Fruit fly (Drosophila melanogaster): ENCODE results near the gene CG31296.

CG31296 gene

dm6 chr3R:15517113-15517512 lies 14.2 kb downstream of the CG31296 start:
- 0 out of 3 replicates have a peak, but pooled peaks have one; percentile 31 for TF ChIP-seq CG11456 (GFP tag; IDR thresholded peaks at IDR 0.05)
- TF ChIP-seq oc (tag; optimal IDR thresholded peaks at IDR 0.05) = peak; percentile 57
- peak; percentile 0 for TF ChIP-seq CG10543 (GFP tag; optimal IDR thresholded peaks at IDR 0.05)
- TF ChIP-seq nau (GFP tag; optimal IDR thresholded peaks at IDR 0.05) = no peak
- TF ChIP-seq Hr51 (GFP tag; optimal IDR thresholded peaks at IDR 0.05) = peak in 1 of 2 experiments; percentile 20
- peak; percentile 84 for TF ChIP-seq crol (GFP tag; IDR thresholded peaks at IDR 0.05)
- TF ChIP-seq MESR4 (GFP tag; optimal IDR thresholded peaks at IDR 0.05) = no peak
- peak; percentile 87 for TF ChIP-seq Hey (tag; optimal IDR thresholded peaks at IDR 0.05)
- peak; percentile 66 for TF ChIP-seq mirr (GFP tag; optimal IDR thresholded peaks at IDR 0.05)
- peak; percentile 49 for TF ChIP-seq abd-A (tag; optimal IDR thresholded peaks at IDR 0.05)
- no peak for TF ChIP-seq stwl (tag; optimal IDR thresholded peaks at IDR 0.05)
- no peak for TF ChIP-seq gsb-n (tag; optimal IDR thresholded peaks at IDR 0.05)
- TF ChIP-seq crp (GFP tag; optimal IDR thresholded peaks at IDR 0.05) = no peak
- no peak for TF ChIP-seq Nf-YA (GFP tag; IDR thresholded peaks at IDR 0.05)
- TF ChIP-seq Ets97D (GFP tag; optimal IDR thresholded peaks at IDR 0.05) = peak; percentile 45
- TF ChIP-seq ci (GFP tag; IDR thresholded peaks at IDR 0.05) = 0 out of 3 replicates have a peak, but pooled peaks have one; percentile 7
- TF ChIP-seq onecut (GFP tag; IDR thresholded peaks at IDR 0.05) = peak; percentile 55

DNA sequence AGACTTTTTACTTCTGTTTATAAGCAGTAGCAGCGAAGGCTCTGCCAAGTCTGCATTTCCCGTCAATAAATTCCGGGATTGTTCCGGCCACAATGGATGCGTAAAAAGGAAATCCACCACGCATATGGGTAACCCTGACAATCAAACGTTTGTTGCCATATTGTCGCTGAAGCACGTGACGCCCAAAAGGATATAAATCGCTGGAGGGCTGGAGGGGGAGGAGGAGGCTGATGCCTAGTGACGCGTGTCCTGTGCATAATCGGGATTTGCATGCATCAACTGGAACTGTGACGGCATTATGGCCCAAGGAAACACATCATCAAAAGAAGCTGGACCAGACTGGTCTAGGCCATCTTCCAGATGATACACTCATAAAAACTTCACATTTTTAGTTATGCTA lies 18.1 kb downstream of the CG31296 start:
- TF ChIP-seq nerfin-1 (tag; optimal IDR thresholded peaks at IDR 0.05) = peak; percentile 41
- TF ChIP-seq crol (GFP tag; IDR thresholded peaks at IDR 0.05) = 0 out of 2 replicates have a peak, but pooled peaks have one; percentile 11
- TF ChIP-seq dysf (GFP tag; IDR thresholded peaks at IDR 0.05) = 0 out of 3 replicates have a peak, but pooled peaks have one; percentile 20
- TF ChIP-seq gsb-n (tag; optimal IDR thresholded peaks at IDR 0.05) = peak; percentile 76
- TF ChIP-seq en (GFP tag; optimal IDR thresholded peaks at IDR 0.05) = no peak
- TF ChIP-seq Hey (tag; optimal IDR thresholded peaks at IDR 0.05) = peak; percentile 71
- TF ChIP-seq oc (tag; optimal IDR thresholded peaks at IDR 0.05) = peak; percentile 57
- TF ChIP-seq CG7556 (GFP tag; optimal IDR thresholded peaks at IDR 0.05) = no peak

DNA sequence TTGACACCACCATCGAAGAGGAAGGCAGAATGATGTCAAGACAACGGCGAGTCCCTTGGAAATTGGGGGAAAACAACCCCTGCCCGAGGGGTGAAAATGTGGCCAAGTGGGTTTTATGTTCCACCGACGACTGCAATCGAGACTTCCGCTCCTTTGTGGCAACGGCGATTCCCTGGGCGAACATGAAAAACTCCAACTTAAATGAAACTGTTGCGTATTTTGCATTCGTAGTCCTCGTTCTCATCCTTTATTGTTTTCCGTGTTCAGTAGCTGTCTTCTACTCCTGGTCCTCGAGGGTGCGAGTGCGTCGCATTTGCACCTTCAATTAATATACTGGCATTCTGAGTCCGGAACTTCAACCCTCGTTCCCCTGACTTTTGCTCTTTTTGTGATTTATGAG lies 19.0 kb downstream of the CG31296 start:
- no peak for TF ChIP-seq lab (GFP tag; optimal IDR thresholded peaks at IDR 0.05)
- peak in 1 of 2 experiments; percentile 33 for TF ChIP-seq Hr51 (GFP tag; optimal IDR thresholded peaks at IDR 0.05)
- no peak for TF ChIP-seq HLH54F (GFP tag; optimal IDR thresholded peaks at IDR 0.05)
- no peak for TF ChIP-seq Dp (GFP tag; optimal IDR thresholded peaks at IDR 0.05)
- TF ChIP-seq chinmo (GFP tag; IDR thresholded peaks at IDR 0.05; ENCODE audit: partially characterized antibody) = 0 out of 4 replicates have a peak, but pooled peaks have one; percentile 24
- TF ChIP-seq pros (GFP tag; optimal IDR thresholded peaks at IDR 0.05) = peak; percentile 92
- TF ChIP-seq kni (GFP tag; optimal IDR thresholded peaks at IDR 0.05) = peak; percentile 24
- TF ChIP-seq CG1603 (tag; optimal IDR thresholded peaks at IDR 0.05) = no peak
- peak; percentile 54 for TF ChIP-seq scrt (GFP tag; optimal IDR thresholded peaks at IDR 0.05)
- TF ChIP-seq Opbp (GFP tag; IDR thresholded peaks at IDR 0.05; ENCODE audit: partially characterized antibody) = no peak
- no peak for TF ChIP-seq zen2 (GFP tag; IDR thresholded peaks at IDR 0.05; ENCODE audit: partially characterized antibody)
- TF ChIP-seq CG17328 (GFP tag; IDR thresholded peaks at IDR 0.05) = no peak
- TF ChIP-seq E2f1 (GFP tag; IDR thresholded peaks at IDR 0.05) = no peak
- no peak for TF ChIP-seq CG12104 (GFP tag; optimal IDR thresholded peaks at IDR 0.05)
- TF ChIP-seq klu (GFP tag; IDR thresholded peaks at IDR 0.05) = no peak
- no peak for TF ChIP-seq sc (optimal IDR thresholded peaks at IDR 0.05)
- TF ChIP-seq sc (GFP tag; optimal IDR thresholded peaks at IDR 0.05) = no peak
- TF ChIP-seq Kr (GFP tag; optimal IDR thresholded peaks at IDR 0.05) = no peak
- no peak for TF ChIP-seq CG2889 (GFP tag; IDR thresholded peaks at IDR 0.05)
- TF ChIP-seq nerfin-1 (tag; optimal IDR thresholded peaks at IDR 0.05) = peak; percentile 44
- TF ChIP-seq Vsx1 (GFP tag; optimal IDR thresholded peaks at IDR 0.05) = no peak
- TF ChIP-seq abd-A (tag; optimal IDR thresholded peaks at IDR 0.05) = peak; percentile 57
- TF ChIP-seq GATAe (GFP tag; conservative IDR thresholded peaks at IDR 0.05) = no peak
